Worm (Caenorhabditis elegans) whole organism, L4 larva: ENCODE data around the gene syd-2.
A peak's percentile ranks its signal among the peaks of the same experiment; 100 is the strongest.

Experiments used
- D1046.2 ChIP-seq: fragments of 200-800 bp; sonication (Bioruptor generic); IDR thresholded peaks from 2 replicates; pipeline ENCODE4 v1.3.6; 2022; ENCODE audit warnings: missing genetic modification characterization, missing compliant biosample characterization
- F26F4.8 ChIP-seq: fragments of 200-800 bp; sonication (Bioruptor generic); conservative IDR thresholded peaks from 2 replicates; pipeline ENCODE4 v1.3.6; 2022; ENCODE audit warnings: missing genetic modification characterization, missing compliant biosample characterization
- R02D3.7 ChIP-seq: fragments of 150-350 bp; sonication (generic microtip); optimal IDR thresholded peaks from 3 replicates; lab custom pipeline; 2014; ENCODE audit warnings: missing biosample characterization, missing genetic modification characterization
- T20F7.1 ChIP-seq: fragments of 200-800 bp; sonication (Bioruptor generic); optimal IDR thresholded peaks from 2 replicates; lab custom pipeline; 2018; ENCODE audit warnings: mild to moderate bottlenecking, missing genetic modification characterization, missing compliant biosample characterization
- Y105C5A.15 ChIP-seq: fragments of 200-800 bp; sonication (Bioruptor generic); IDR thresholded peaks from 2 replicates; pipeline ENCODE4 v1.3.6; 2022; ENCODE audit warnings: missing genetic modification characterization, missing compliant biosample characterization
- Y5F2A.4 ChIP-seq: fragments of 200-800 bp; sonication (Bioruptor generic); optimal IDR thresholded peaks from 2 replicates; lab custom pipeline; 2018; ENCODE audit warnings: mild to moderate bottlenecking, missing genetic modification characterization, missing compliant biosample characterization
- aha-1 ChIP-seq: fragments of 150-350 bp; peaks from one replicate; lab custom pipeline; 2014; ENCODE audit warnings: missing biosample characterization, missing genetic modification characterization
- ama-1 ChIP-seq: fragments of 150-350 bp; optimal IDR thresholded peaks from 2 replicates; lab custom pipeline; 2014; ENCODE audit warnings: inconsistent platforms, mixed read lengths
- ctbp-1 ChIP-seq: fragments of 200-800 bp; sonication (Bioruptor generic); IDR thresholded peaks from 2 replicates; pipeline ENCODE4 v1.3.6; 2022; ENCODE audit warnings: missing genetic modification reagents, missing genetic modification characterization, missing compliant biosample characterization
- dpl-1 ChIP-seq: fragments of 150-350 bp; optimal IDR thresholded peaks from 2 replicates; lab custom pipeline; 2014; ENCODE audit warnings: missing biosample characterization, missing genetic modification reagents, missing genetic modification characterization
- duxl-1 ChIP-seq: sonication (generic microtip); optimal IDR thresholded peaks from 2 replicates; lab custom pipeline; 2016; ENCODE audit warnings: mild to moderate bottlenecking, missing genetic modification characterization, moderate library complexity, missing compliant biosample characterization; ENCODE audit not compliant: poor library complexity
- gei-8 ChIP-seq: fragments of 200-800 bp; sonication (Bioruptor generic); optimal IDR thresholded peaks from 2 replicates; lab custom pipeline; 2018; ENCODE audit warnings: mild to moderate bottlenecking, missing genetic modification characterization, missing compliant biosample characterization
- hlh-11 ChIP-seq: fragments of 200-800 bp; sonication (Bioruptor generic); optimal IDR thresholded peaks from 2 replicates; lab custom pipeline; 2018; ENCODE audit warnings: mild to moderate bottlenecking, missing genetic modification characterization, missing compliant biosample characterization
- hmg-1.1 ChIP-seq: fragments of 200-800 bp; sonication (Bioruptor generic); IDR thresholded peaks from 2 replicates; pipeline ENCODE4 v1.3.6; 2022; ENCODE audit warnings: missing genetic modification reagents, missing genetic modification characterization, missing compliant biosample characterization
- jun-1 ChIP-seq: fragments of 150-350 bp; optimal IDR thresholded peaks from 2 replicates; lab custom pipeline; 2014; ENCODE audit warnings: missing biosample characterization, missing genetic modification reagents, missing genetic modification characterization
- lin-13 ChIP-seq: fragments of 150-350 bp; optimal IDR thresholded peaks from 2 replicates; lab custom pipeline; 2014; ENCODE audit warnings: missing biosample characterization, missing genetic modification reagents, missing genetic modification characterization
- lin-15B ChIP-seq: fragments of 150-350 bp; sonication (generic microtip); optimal IDR thresholded peaks from 3 replicates; lab custom pipeline; 2014; ENCODE audit warnings: missing biosample characterization, missing genetic modification characterization
- mdl-1 ChIP-seq, 2 experiments: fragments of 150-350 bp in 1 of 2; sonication (generic microtip) in 1 of 2; optimal IDR thresholded peaks; 2 replicates each; lab custom pipeline; 2014 to 2017; ENCODE audit warnings: missing biosample characterization in 2 of 2, missing genetic modification characterization in 2 of 2
- nhr-25 ChIP-seq: sonication (generic microtip); optimal IDR thresholded peaks from 2 replicates; lab custom pipeline; 2017; ENCODE audit warnings: missing genetic modification characterization, mild to moderate bottlenecking, missing compliant biosample characterization, antibody characterized with exemption, moderate library complexity, borderline replicate concordance; ENCODE audit not compliant: insufficient read depth
- nhr-48 ChIP-seq: sonication (generic microtip); optimal IDR thresholded peaks from 2 replicates; lab custom pipeline; 2016; ENCODE audit warnings: mild to moderate bottlenecking, missing genetic modification characterization, missing compliant biosample characterization
- nhr-6 ChIP-seq: fragments of 150-350 bp; optimal IDR thresholded peaks from 2 replicates; lab custom pipeline; 2014; ENCODE audit warnings: missing biosample characterization, missing genetic modification characterization
- php-3 ChIP-seq: fragments of 200-800 bp; sonication (Bioruptor generic); IDR thresholded peaks from 2 replicates; pipeline ENCODE4 v1.3.6; 2022; ENCODE audit warnings: missing genetic modification reagents, missing genetic modification characterization, missing compliant biosample characterization
- set-16 ChIP-seq: fragments of 200-800 bp; sonication (Bioruptor generic); IDR thresholded peaks from 2 replicates; pipeline ENCODE4 v1.3.6; 2022; ENCODE audit warnings: missing genetic modification reagents, missing genetic modification characterization, missing compliant biosample characterization
- snpc-1.2 ChIP-seq: fragments of 200-800 bp; sonication (Bioruptor generic); IDR thresholded peaks from 2 replicates; pipeline ENCODE4 v1.3.6; 2022; ENCODE audit warnings: missing genetic modification reagents, missing genetic modification characterization, missing compliant biosample characterization
- unc-39 ChIP-seq: sonication (generic microtip); optimal IDR thresholded peaks from 2 replicates; lab custom pipeline; 2017; ENCODE audit warnings: missing biosample characterization, missing genetic modification characterization
- unc-62 ChIP-seq, 3 experiments: fragments of 150-350 bp in 1 of 3; sonication (generic microtip); optimal IDR thresholded peaks in 2 of 3; peaks in 1 of 3; 1 replicate in 1 of 3; 2 replicates in 2 of 3; lab custom pipeline; 2014 to 2017; ENCODE audit warnings: missing biosample characterization in 3 of 3, missing genetic modification characterization in 3 of 3, missing genetic modification reagents in 3 of 3, missing genotype in 1 of 3
- zfp-3 ChIP-seq: fragments of 200-800 bp; sonication (Bioruptor generic); conservative IDR thresholded peaks from 2 replicates; pipeline ENCODE4 v1.3.6; 2022; ENCODE audit warnings: missing genetic modification reagents, missing genetic modification characterization, missing compliant biosample characterization
- zip-2 ChIP-seq: fragments of 150-350 bp; optimal IDR thresholded peaks from 2 replicates; lab custom pipeline; 2014; ENCODE audit warnings: missing biosample characterization, missing genetic modification characterization
- ztf-11 ChIP-seq: fragments of 150-350 bp; optimal IDR thresholded peaks from 2 replicates; lab custom pipeline; 2014; ENCODE audit warnings: missing biosample characterization, missing genetic modification characterization

Gene syd-2

DNA sequence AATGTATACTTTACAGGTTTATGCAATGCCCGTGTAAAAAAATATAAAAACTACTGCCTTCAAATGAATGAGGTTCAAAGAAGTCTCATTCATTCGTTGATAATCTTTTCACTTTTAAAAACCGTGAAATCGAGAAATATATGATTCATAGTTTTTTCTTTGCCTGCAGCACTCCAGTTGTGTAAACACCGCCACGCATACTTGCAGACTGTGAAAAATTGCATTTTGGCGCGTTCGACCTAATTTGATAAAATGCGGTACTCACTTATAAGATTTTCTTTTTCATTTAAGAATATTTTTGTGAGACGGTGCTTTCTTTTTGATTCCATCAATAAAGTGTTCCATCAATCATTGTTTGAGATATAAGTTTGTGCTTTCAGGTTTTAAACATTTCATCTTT is 11.7 kb upstream of the syd-2 start (continued):
- no peak for TF ChIP-seq lin-13 (GFP tag; lab: Kevin White, UChicago)
- no peak for TF ChIP-seq hlh-11 (tag; lab: Kevin White, UChicago)
- TF ChIP-seq set-16 (GFP tag; lab: Robert Waterston, UW): no peak
- TF ChIP-seq F26F4.8 (GFP tag; lab: Robert Waterston, UW): no peak
- no peak for TF ChIP-seq T20F7.1
- peak; percentile 56 for TF ChIP-seq hmg-1.1 (GFP tag; lab: Robert Waterston, UW)

DNA sequence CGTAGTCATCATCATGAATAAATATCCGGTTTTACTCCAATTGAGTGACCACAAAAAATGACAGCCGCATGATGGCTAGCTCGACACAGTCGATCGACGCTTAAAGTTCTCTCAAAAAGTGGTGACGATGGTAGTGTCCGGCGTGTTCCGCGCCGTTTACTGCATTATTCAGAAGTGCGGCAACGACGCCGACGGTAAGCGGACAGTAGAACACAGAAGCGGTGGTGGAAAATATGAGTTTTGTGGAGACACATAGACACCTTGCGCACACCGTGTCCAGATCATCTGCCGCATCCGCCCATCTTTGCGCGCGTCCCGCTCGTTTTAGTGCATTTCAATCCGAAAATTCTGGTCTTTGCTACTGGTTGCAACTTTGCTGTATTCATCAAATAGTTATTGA is 4.2 kb upstream of the syd-2 start, which contains the start of gene F59F5.7:
F59F5.7 (plus strand) TSS at position 301 of the 400 bp plus-strand sequence.
- TF ChIP-seq gei-8 (GFP tag; lab: Kevin White, UChicago): no peak
- TF ChIP-seq unc-39 (tag; lab: Kevin White, UChicago): no peak
- no peak for TF ChIP-seq ama-1 (lab: Kevin White, UChicago)
- peak; percentile 62 for TF ChIP-seq aha-1 (tag; lab: Kevin White, UChicago)
- TF ChIP-seq php-3 (GFP tag; lab: Robert Waterston, UW): no peak
- no peak for TF ChIP-seq R02D3.7 (tag; lab: Kevin White, UChicago)
- no peak for TF ChIP-seq Y105C5A.15 (GFP tag; lab: Robert Waterston, UW)

DNA sequence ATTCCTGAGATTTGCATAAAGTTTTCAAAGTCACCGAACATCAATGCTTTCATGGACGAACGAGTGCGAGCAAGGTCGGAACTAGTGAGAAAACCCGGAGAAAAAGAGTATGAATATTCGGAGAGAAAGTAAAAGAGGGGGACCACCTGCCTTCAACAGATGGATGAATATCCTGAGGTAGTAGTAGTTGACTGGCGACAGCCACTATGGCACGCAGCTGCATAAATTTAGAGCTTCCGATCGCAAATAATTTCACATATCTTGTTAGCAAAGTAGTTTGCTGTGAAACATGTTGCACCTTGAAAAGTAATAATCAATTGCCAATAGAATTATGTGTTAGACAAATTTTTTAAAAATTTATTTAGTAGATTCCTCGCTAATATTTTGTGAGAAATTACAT is 1.7 kb upstream of the syd-2 start:
- TF ChIP-seq zfp-3 (GFP tag; lab: Robert Waterston, UW) (no peak), snpc-1.2 (GFP tag; lab: Robert Waterston, UW) (no peak), aha-1 (tag; lab: Kevin White, UChicago) (peak; percentile 94)

DNA sequence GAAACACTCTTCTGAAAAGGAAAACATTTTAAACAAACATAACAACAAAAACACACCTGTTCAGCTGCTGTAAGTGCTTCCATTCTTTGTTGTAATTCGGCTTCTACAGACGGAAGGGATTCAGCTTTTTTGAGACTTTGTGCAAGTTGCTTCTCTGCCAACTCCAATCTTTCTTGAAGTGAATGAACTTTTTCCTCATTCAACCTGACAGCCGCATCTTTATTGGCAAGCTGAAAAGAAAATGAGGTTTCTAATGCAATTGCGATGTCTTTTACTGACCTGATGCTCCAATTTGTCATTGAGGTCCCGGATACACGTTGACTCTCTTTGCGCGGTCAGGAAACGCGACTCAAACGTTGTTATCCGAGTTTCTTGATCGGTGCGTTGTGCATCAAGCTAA is 2.0 kb downstream of the syd-2 start:
- peak in 1 of 2 experiments; percentile 95 for TF ChIP-seq unc-62 (GFP tag; optimal IDR thresholded peaks at IDR 0.05 in 1 of 2; lab: Kevin White, UChicago)
- TF ChIP-seq unc-62 (tag; optimal IDR thresholded peaks at IDR 0.05; lab: Kevin White, UChicago): no peak
- TF ChIP-seq gei-8 (GFP tag; lab: Kevin White, UChicago): no peak
- no peak for TF ChIP-seq D1046.2 (GFP tag; lab: Robert Waterston, UW)
- TF ChIP-seq nhr-48 (tag; lab: Kevin White, UChicago): no peak
- TF ChIP-seq nhr-25 (tag; lab: Kevin White, UChicago): no peak
- no peak for TF ChIP-seq Y5F2A.4 (GFP tag; lab: Kevin White, UChicago)
- no peak for TF ChIP-seq php-3 (GFP tag; lab: Robert Waterston, UW)
- 0 out of 2 replicates have a peak, but pooled peaks have one; percentile 18 for TF ChIP-seq ctbp-1 (GFP tag; lab: Robert Waterston, UW)

DNA sequence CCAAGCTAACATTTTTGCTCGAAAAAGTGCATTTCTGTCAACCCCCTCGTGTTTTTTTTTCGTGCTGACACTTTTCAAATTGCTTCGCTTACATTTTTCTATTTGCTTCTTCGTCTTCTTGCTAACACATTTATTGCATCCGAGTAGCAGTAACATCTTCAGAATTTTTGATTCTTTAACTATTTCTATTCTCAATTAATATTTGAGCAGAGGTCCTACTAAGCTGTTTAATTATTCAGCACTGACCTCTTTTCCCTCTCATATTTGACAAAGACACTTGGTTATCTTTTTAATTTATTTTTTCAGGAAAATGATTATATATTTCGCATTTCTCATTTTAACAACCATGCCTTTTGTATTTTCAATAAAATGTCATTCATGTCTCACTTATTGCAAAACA is 9.3 kb downstream of the syd-2 start, which contains the start of gene F59F5.5:
F59F5.5 (plus strand) TSS at position 301 of the 400 bp plus-strand sequence.
- TF ChIP-seq lin-15B (tag; lab: Kevin White, UChicago) (no peak), duxl-1 (tag; lab: Kevin White, UChicago) (no peak), mdl-1 (tag; optimal IDR thresholded peaks at IDR 0.05; lab: Kevin White, UChicago) (no peak), nhr-6 (tag; lab: Kevin White, UChicago) (no peak), ctbp-1 (GFP tag; lab: Robert Waterston, UW) (no peak), jun-1 (tag; lab: Kevin White, UChicago) (no peak), dpl-1 (GFP tag; lab: Kevin White, UChicago) (no peak), zip-2 (tag; lab: Kevin White, UChicago) (no peak), ztf-11 (tag; lab: Kevin White, UChicago) (no peak), php-3 (GFP tag; lab: Robert Waterston, UW) (no peak)
